Worm (Caenorhabditis elegans): ENCODE results near the gene cdc-50.B.
"Not testable (repeated sequence)": the region's sequence is repeated elsewhere in the genome, so short reads cannot be mapped to it uniquely, and the experiment has no call there.

- TF ChIP-seq F13H6.1 (tag; optimal IDR thresholded peaks at IDR 0.05); madf-2 (tag; optimal IDR thresholded peaks at IDR 0.05); ceh-18 (tag; optimal IDR thresholded peaks at IDR 0.05); fkh-6 (tag; optimal IDR thresholded peaks at IDR 0.05); hlh-30 (tag; optimal IDR thresholded peaks at IDR 0.05; ENCODE audit: insufficient read depth); nfya-1 (tag; optimal IDR thresholded peaks at IDR 0.05); elt-4 (tag; optimal IDR thresholded peaks at IDR 0.05); rnt-1 (tag; optimal IDR thresholded peaks at IDR 0.05); ceh-22 (tag; optimal IDR thresholded peaks at IDR 0.05); hlh-13 (GFP tag; optimal IDR thresholded peaks at IDR 0.05); elt-2 (tag; optimal IDR thresholded peaks at IDR 0.05); pha-4 (tag; optimal IDR thresholded peaks at IDR 0.05); ceh-34 (tag; optimal IDR thresholded peaks at IDR 0.05): not testable (repeated sequence)
Observed at ce11 chrIV:8788048-8788447, 23.4 kb downstream of the cdc-50.B start, which contains the start of gene C33D9.10.
